Fruit fly (Drosophila melanogaster) whole organism, prepupa: Measurements from ENCODE around the gene CG8236.

ENCODE experiments used
- Blimp-1 ChIP-seq: fragments of 200-800 bp; sonication (Bioruptor generic); optimal IDR thresholded peaks from 3 replicates; lab custom pipeline; 2017; ENCODE audit warnings: missing biosample characterization, missing genetic modification characterization, mild to moderate bottlenecking, moderate library complexity, missing genetic modification reagents
- CG10669 ChIP-seq: fragments of 200-800 bp; sonication (Bioruptor generic); optimal IDR thresholded peaks from 3 replicates; lab custom pipeline; 2018; ENCODE audit warnings: missing biosample characterization, mild to moderate bottlenecking, missing genetic modification characterization, moderate library complexity
- CG11294 ChIP-seq: fragments of 200-800 bp; sonication (Bioruptor generic); IDR thresholded peaks from 2 replicates; pipeline ENCODE4 v1.3.6; 2022; ENCODE audit warnings: missing biosample characterization, missing genetic modification characterization
- CG11762 ChIP-seq: fragments of 200-800 bp; sonication (Bioruptor generic); optimal IDR thresholded peaks from 3 replicates; lab custom pipeline; 2016; ENCODE audit warnings: missing biosample characterization, missing genetic modification characterization; ENCODE audit not compliant: insufficient read depth
- CG11902 ChIP-seq: fragments of 200-800 bp; sonication (Bioruptor generic); optimal IDR thresholded peaks from 3 replicates; lab custom pipeline; 2016; ENCODE audit warnings: missing biosample characterization, missing genetic modification characterization
- CG15336 ChIP-seq: fragments of 200-800 bp; sonication (Bioruptor generic); IDR thresholded peaks from 2 replicates; pipeline ENCODE4 v1.3.6; 2022; ENCODE audit warnings: missing biosample characterization, missing genetic modification characterization
- CG16779 ChIP-seq: fragments of 200-800 bp; sonication (Bioruptor generic); optimal IDR thresholded peaks from 3 replicates; lab custom pipeline; 2017; ENCODE audit warnings: missing biosample characterization, mild to moderate bottlenecking, missing genetic modification characterization
- CG3032 ChIP-seq: fragments of 200-800 bp; optimal IDR thresholded peaks from 2 replicates; lab custom pipeline; 2019; ENCODE audit warnings: missing biosample characterization, mild to moderate bottlenecking, missing genetic modification characterization, moderate library complexity
- CG31627 ChIP-seq: fragments of 200-800 bp; sonication (Bioruptor generic); optimal IDR thresholded peaks from 3 replicates; lab custom pipeline; 2016; ENCODE audit warnings: missing biosample characterization, missing genetic modification characterization
- CG32006 ChIP-seq: fragments of 200-800 bp; sonication (Bioruptor generic); optimal IDR thresholded peaks from 3 replicates; lab custom pipeline; 2017; ENCODE audit warnings: missing biosample characterization, mild to moderate bottlenecking, missing genetic modification characterization
- CG34406 ChIP-seq: fragments of 200-800 bp; sonication (Bioruptor generic); optimal IDR thresholded peaks from 3 replicates; lab custom pipeline; 2016; ENCODE audit warnings: missing biosample characterization, missing genetic modification characterization
- CG3919 ChIP-seq: fragments of 200-800 bp; sonication (Bioruptor generic); optimal IDR thresholded peaks from 3 replicates; lab custom pipeline; 2016; ENCODE audit warnings: missing biosample characterization, missing genetic modification characterization
- CG6163 ChIP-seq: fragments of 200-800 bp; sonication (Bioruptor generic); IDR thresholded peaks from 3 replicates; pipeline ENCODE4 v1.3.6; 2022; ENCODE audit warnings: missing biosample characterization, missing genetic modification characterization
- CG6276 ChIP-seq: fragments of 200-800 bp; sonication (Bioruptor generic); optimal IDR thresholded peaks from 2 replicates; lab custom pipeline; 2017; ENCODE audit warnings: missing biosample characterization, mild to moderate bottlenecking, missing genetic modification characterization
- CG6792 ChIP-seq: fragments of 200-800 bp; sonication (Bioruptor generic); optimal IDR thresholded peaks from 3 replicates; lab custom pipeline; 2016; ENCODE audit warnings: missing biosample characterization, missing genetic modification characterization
- CG6808 ChIP-seq: fragments of 200-800 bp; sonication (Bioruptor generic); optimal IDR thresholded peaks from 3 replicates; lab custom pipeline; 2017; ENCODE audit warnings: missing biosample characterization, missing genetic modification characterization, mild to moderate bottlenecking, moderate library complexity, missing genetic modification reagents
- CG7368 ChIP-seq: fragments of 200-800 bp; sonication (Bioruptor generic); optimal IDR thresholded peaks from 3 replicates; lab custom pipeline; 2016; ENCODE audit warnings: missing biosample characterization, missing genetic modification characterization
- CG8119 ChIP-seq: fragments of 200-800 bp; sonication (Bioruptor generic); IDR thresholded peaks from 3 replicates; pipeline ENCODE4 v1.3.6; 2022; ENCODE audit warnings: missing biosample characterization, missing genetic modification characterization
- CG8319 ChIP-seq: fragments of 200-800 bp; sonication (Bioruptor generic); optimal IDR thresholded peaks from 3 replicates; lab custom pipeline; 2016; ENCODE audit warnings: missing biosample characterization, missing genetic modification characterization
- CG8632 ChIP-seq: fragments of 200-800 bp; sonication (Bioruptor generic); optimal IDR thresholded peaks from 3 replicates; lab custom pipeline; 2016; ENCODE audit warnings: missing biosample characterization, missing genetic modification characterization
- CG9139 ChIP-seq: fragments of 200-800 bp; sonication (Bioruptor generic); optimal IDR thresholded peaks from 3 replicates; lab custom pipeline; 2017; ENCODE audit warnings: missing biosample characterization, mild to moderate bottlenecking, missing genetic modification characterization
- Eip75B ChIP-seq: fragments of 200-800 bp; sonication (Bioruptor generic); optimal IDR thresholded peaks from 3 replicates; lab custom pipeline; 2016; ENCODE audit warnings: missing biosample characterization, missing genetic modification characterization
- Eip93F ChIP-seq: fragments of 200-800 bp; sonication (Bioruptor generic); optimal IDR thresholded peaks from 2 replicates; lab custom pipeline; 2016; ENCODE audit warnings: missing biosample characterization, mild to moderate bottlenecking, missing genetic modification characterization
- Ets21C ChIP-seq: fragments of 200-800 bp; sonication (Bioruptor generic); optimal IDR thresholded peaks from 3 replicates; lab custom pipeline; 2016; ENCODE audit warnings: missing biosample characterization, missing genetic modification characterization
- Ets96B ChIP-seq: fragments of 200-800 bp; optimal IDR thresholded peaks from 2 replicates; lab custom pipeline; 2019; ENCODE audit warnings: missing biosample characterization, mild to moderate bottlenecking, missing genetic modification characterization, moderate library complexity
- Gug ChIP-seq: fragments of 200-800 bp; sonication (Bioruptor generic); IDR thresholded peaks from 2 replicates; pipeline ENCODE4 v1.3.6; 2022; ENCODE audit warnings: missing biosample characterization, missing genetic modification characterization
- Hr38 ChIP-seq: sonication (Bioruptor generic); optimal IDR thresholded peaks from 2 replicates; lab custom pipeline; 2016; ENCODE audit warnings: missing biosample characterization, missing genetic modification characterization
- Lpt ChIP-seq: fragments of 200-800 bp; sonication (Bioruptor generic); optimal IDR thresholded peaks from 3 replicates; lab custom pipeline; 2016; ENCODE audit warnings: missing biosample characterization, missing genetic modification characterization
- Met ChIP-seq: fragments of 200-800 bp; sonication (Bioruptor generic); optimal IDR thresholded peaks from 3 replicates; lab custom pipeline; 2016; ENCODE audit warnings: missing biosample characterization, missing genetic modification characterization
- OdsH ChIP-seq: fragments of 200-800 bp; sonication (Bioruptor generic); optimal IDR thresholded peaks from 3 replicates; lab custom pipeline; 2016; ENCODE audit warnings: missing biosample characterization, missing genetic modification characterization
- Smox ChIP-seq: fragments of 200-800 bp; sonication (Bioruptor generic); optimal IDR thresholded peaks from 3 replicates; lab custom pipeline; 2016; ENCODE audit warnings: missing biosample characterization, missing genetic modification characterization
- Sox102F ChIP-seq: fragments of 200-800 bp; sonication (Bioruptor generic); optimal IDR thresholded peaks from 2 replicates; lab custom pipeline; 2016; ENCODE audit warnings: missing biosample characterization, mild to moderate bottlenecking, missing genetic modification characterization
- Sox15 ChIP-seq: fragments of 200-800 bp; sonication (Bioruptor generic); optimal IDR thresholded peaks from 3 replicates; lab custom pipeline; 2016; ENCODE audit warnings: missing biosample characterization, missing genetic modification characterization
- cyc ChIP-seq: fragments of 200-800 bp; sonication (Bioruptor generic); optimal IDR thresholded peaks from 3 replicates; lab custom pipeline; 2016; ENCODE audit warnings: missing biosample characterization, missing genetic modification characterization
- dsx ChIP-seq: fragments of 200-800 bp; optimal IDR thresholded peaks from 3 replicates; lab custom pipeline; 2019; ENCODE audit warnings: missing biosample characterization, mild to moderate bottlenecking, missing genetic modification characterization, moderate library complexity; ENCODE audit not compliant: poor library complexity, severe bottlenecking
- eg ChIP-seq: fragments of 200-800 bp; sonication (Bioruptor generic); IDR thresholded peaks from 3 replicates; pipeline ENCODE4 v1.3.6; 2022; ENCODE audit warnings: missing biosample characterization, missing genetic modification characterization
- esn ChIP-seq: fragments of 200-800 bp; sonication (Bioruptor generic); optimal IDR thresholded peaks from 2 replicates; lab custom pipeline; 2016; ENCODE audit warnings: missing biosample characterization, mild to moderate bottlenecking, missing genetic modification characterization, moderate library complexity
- fd85E ChIP-seq: fragments of 200-800 bp; sonication (Bioruptor generic); optimal IDR thresholded peaks from 3 replicates; lab custom pipeline; 2016; ENCODE audit warnings: missing biosample characterization, missing genetic modification characterization
- fkh ChIP-seq: fragments of 200-800 bp; sonication (Bioruptor generic); optimal IDR thresholded peaks from 3 replicates; lab custom pipeline; 2017; ENCODE audit warnings: missing biosample characterization, mild to moderate bottlenecking, missing genetic modification characterization, moderate library complexity
- lz ChIP-seq: fragments of 200-800 bp; sonication (Bioruptor generic); optimal IDR thresholded peaks from 3 replicates; lab custom pipeline; 2016; ENCODE audit warnings: missing biosample characterization, missing genetic modification characterization
- pdm3 ChIP-seq: fragments of 200-800 bp; sonication (Bioruptor generic); optimal IDR thresholded peaks from 3 replicates; lab custom pipeline; 2016; ENCODE audit warnings: missing biosample characterization, missing genetic modification characterization
- salr ChIP-seq, 2 experiments: fragments of 200-800 bp; sonication (Bioruptor generic); optimal IDR thresholded peaks; 3 replicates each; lab custom pipeline; 2016 to 2018; ENCODE audit warnings: missing biosample characterization in 2 of 2, missing genetic modification characterization in 2 of 2, mild to moderate bottlenecking in 1 of 2
- ss ChIP-seq, 2 experiments: fragments of 200-800 bp; sonication (Bioruptor generic); optimal IDR thresholded peaks; 2 replicates in 1 of 2; 3 replicates in 1 of 2; lab custom pipeline; 2017 to 2018; ENCODE audit warnings: mild to moderate bottlenecking in 2 of 2, missing biosample characterization in 2 of 2, missing genetic modification characterization in 2 of 2, moderate library complexity in 1 of 2
- vri ChIP-seq: fragments of 200-800 bp; sonication (Bioruptor generic); optimal IDR thresholded peaks from 3 replicates; lab custom pipeline; 2016; ENCODE audit warnings: missing biosample characterization, mild to moderate bottlenecking, missing genetic modification characterization

The CG8236 gene

dm6 chr3R:8810397-8811184, 41.4 kb downstream of the CG8236 start (continued):
- TF ChIP-seq CG3919: peak; percentile 55
- peak; percentile 67 for TF ChIP-seq CG16779 (tag; lab: Kevin White, UChicago)
- TF ChIP-seq Eip75B: peak; percentile 19
- TF ChIP-seq CG8119 (GFP tag; lab: Robert Waterston, UW): 0 out of 3 replicates have a peak, but pooled peaks have one; percentile 11
- TF ChIP-seq CG34406 (GFP tag; lab: Kevin White, UChicago): peak; percentile 19
- peak; percentile 52 for TF ChIP-seq Lpt (GFP tag; lab: Kevin White, UChicago)
- TF ChIP-seq CG6808 (GFP tag; lab: Kevin White, UChicago): peak; percentile 56
- TF ChIP-seq CG9139 (GFP tag; lab: Kevin White, UChicago): peak; percentile 51
- TF ChIP-seq CG31627: no peak
- TF ChIP-seq salr (GFP tag; optimal IDR thresholded peaks at IDR 0.05; lab: Kevin White, UChicago): peak in 1 of 2 experiments; percentile 34
- TF ChIP-seq Ets96B (tag; lab: Kevin White, UChicago): peak; percentile 88
- TF ChIP-seq CG10669 (GFP tag; lab: Kevin White, UChicago): peak; percentile 65
- TF ChIP-seq eg (GFP tag; lab: Robert Waterston, UW): peak; percentile 70; the same call in 1 of the 3 replicates
- TF ChIP-seq Sox102F: peak; percentile 62
- TF ChIP-seq CG11902 (GFP tag; lab: Kevin White, UChicago): no peak
- peak; percentile 98 for TF ChIP-seq fkh (GFP tag; lab: Kevin White, UChicago)
- no peak for TF ChIP-seq Ets21C (GFP tag; lab: Kevin White, UChicago)
- TF ChIP-seq, all 60 proteins: peak for 39

- TF ChIP-seq Gug (GFP tag; lab: Robert Waterston, UW) (peak; percentile 98), CG6792 (peak; percentile 99), eg (GFP tag; lab: Robert Waterston, UW) (peak; percentile 99), Blimp-1 (GFP tag; lab: Kevin White, UChicago) (peak; percentile 84), Sox102F (peak; percentile 98), pdm3 (GFP tag; lab: Kevin White, UChicago) (peak; percentile 99), salr (GFP tag; optimal IDR thresholded peaks at IDR 0.05; lab: Kevin White, UChicago) (peak; percentile 98 to 99), CG3032 (tag; lab: Kevin White, UChicago) (peak; percentile 99), lz (GFP tag; lab: Kevin White, UChicago) (peak; percentile 98), dsx (peak; percentile 98), CG6163 (GFP tag; lab: Robert Waterston, UW) (peak; percentile 99), CG6808 (GFP tag; lab: Kevin White, UChicago) (peak; percentile 98), Met (peak; percentile 99), CG15336 (peak; percentile 99), CG8632 (GFP tag; lab: Kevin White, UChicago) (peak; percentile 99), vri (GFP tag; lab: Kevin White, UChicago) (peak; percentile 99), CG32006 (peak; percentile 100), fkh (GFP tag; lab: Kevin White, UChicago) (peak; percentile 94), CG11902 (GFP tag; lab: Kevin White, UChicago) (peak; percentile 97), CG11294 (GFP tag; lab: Robert Waterston, UW) (peak; percentile 99), Lpt (GFP tag; lab: Kevin White, UChicago) (peak; percentile 99), CG7368 (GFP tag; lab: Kevin White, UChicago) (peak; percentile 98), CG11762 (GFP tag; lab: Kevin White, UChicago) (peak; percentile 99), Eip93F (GFP tag; lab: Kevin White, UChicago) (peak; percentile 98), ss (GFP tag; optimal IDR thresholded peaks at IDR 0.05; lab: Kevin White, UChicago) (peak; percentile 98), CG31627 (peak; percentile 98), Eip75B (peak; percentile 99), Smox (GFP tag; lab: Kevin White, UChicago) (peak; percentile 97), Sox15 (GFP tag; lab: Kevin White, UChicago) (peak; percentile 97), Ets96B (tag; lab: Kevin White, UChicago) (peak; percentile 99), Hr38 (GFP tag; lab: Kevin White, UChicago) (peak; percentile 87), CG3919 (peak; percentile 99), fd85E (GFP tag; lab: Kevin White, UChicago) (peak; percentile 91), esn (GFP tag; lab: Kevin White, UChicago) (peak; percentile 99), CG8119 (GFP tag; lab: Robert Waterston, UW) (peak; percentile 99), CG10669 (GFP tag; lab: Kevin White, UChicago) (peak; percentile 99), cyc (peak; percentile 98), OdsH (GFP tag; lab: Kevin White, UChicago) (peak; percentile 99), CG6276 (GFP tag; lab: Kevin White, UChicago) (peak; percentile 99), CG8319 (GFP tag; lab: Kevin White, UChicago) (peak; percentile 97)
Measured at dm6 chr3R:8811323-8811936, 42.2 kb downstream of the CG8236 start.
